Worm (Caenorhabditis elegans) whole organism, L4 larva: Measurements from ENCODE around the gene srw-48.

Experiments
- F10B5.3 ChIP-seq: sonication (generic microtip); optimal IDR thresholded peaks from 2 replicates; lab custom pipeline; 2016; ENCODE audit warnings: mild to moderate bottlenecking, missing genetic modification characterization, missing compliant biosample characterization
- dmd-9 ChIP-seq: fragments of 200-800 bp; sonication (Bioruptor generic); IDR thresholded peaks from 2 replicates; pipeline ENCODE4 v1.3.6; 2022; ENCODE audit warnings: missing genetic modification reagents, missing genetic modification characterization, missing compliant biosample characterization
- egl-27 ChIP-seq: sonication (generic microtip); optimal IDR thresholded peaks from 3 replicates; lab custom pipeline; 2017; ENCODE audit warnings: missing biosample characterization, missing genetic modification reagents, missing genetic modification characterization
- nhr-28 ChIP-seq: fragments of 150-350 bp; optimal IDR thresholded peaks from 2 replicates; lab custom pipeline; 2014; ENCODE audit warnings: missing biosample characterization, missing genetic modification characterization
- nhr-76 ChIP-seq: fragments of 150-350 bp; optimal IDR thresholded peaks from 2 replicates; lab custom pipeline; 2014; ENCODE audit warnings: missing biosample characterization, missing genetic modification characterization
- pha-4 ChIP-seq, 2 experiments: fragments of 150-350 bp in 1 of 2; fragments of 200-800 bp in 1 of 2; sonication (Bioruptor generic) in 1 of 2; IDR thresholded peaks in 1 of 2; optimal IDR thresholded peaks in 1 of 2; 2 replicates each; pipeline versions ENCODE4 v1.3.6 to Lab custom; 2014 to 2022; ENCODE audit warnings: missing genetic modification characterization in 2 of 2, missing genetic modification reagents in 2 of 2, missing biosample characterization in 1 of 2, missing compliant biosample characterization in 1 of 2
- saeg-2 ChIP-seq: fragments of 200-800 bp; sonication (Bioruptor generic); IDR thresholded peaks from 2 replicates; pipeline ENCODE4 v1.3.6; 2022; ENCODE audit warnings: missing genetic modification reagents, missing genetic modification characterization, missing compliant biosample characterization
- snpc-4 ChIP-seq: fragments of 150-350 bp; optimal IDR thresholded peaks from 2 replicates; lab custom pipeline; 2014; ENCODE audit warnings: missing biosample characterization, missing genetic modification characterization
- tra-1 ChIP-seq: fragments of 200-800 bp; sonication (Bioruptor generic); IDR thresholded peaks from 2 replicates; pipeline ENCODE4 v1.3.6; 2022; ENCODE audit warnings: missing genetic modification reagents, missing genetic modification characterization, missing compliant biosample characterization
- zip-2 ChIP-seq: fragments of 150-350 bp; optimal IDR thresholded peaks from 2 replicates; lab custom pipeline; 2014; ENCODE audit warnings: missing biosample characterization, missing genetic modification characterization

ce11 chrV:16417014-16417413, 3.8 kb upstream of the srw-48 start, which contains the start of gene str-55:
- TF ChIP-seq snpc-4 (no peak), tra-1 (GFP tag; lab: Robert Waterston, UW) (no peak), nhr-28 (tag; lab: Kevin White, UChicago) (no peak), dmd-9 (no peak), F10B5.3 (tag; lab: Kevin White, UChicago) (no peak), zip-2 (tag; lab: Kevin White, UChicago) (no peak), nhr-76 (no peak), egl-27 (tag; lab: Kevin White, UChicago) (no peak), pha-4 (GFP tag; IDR thresholded peaks at IDR 0.05; lab: Robert Waterston, UW) (no peak), pha-4 (tag; optimal IDR thresholded peaks at IDR 0.05; lab: Kevin White, UChicago) (no peak), saeg-2 (GFP tag; lab: Robert Waterston, UW) (no peak)
